Worm (Caenorhabditis elegans) whole organism, L1 larva: Measurements from ENCODE around the gene F48F7.3.

ENCODE experiments used
- aha-1 ChIP-seq: fragments of 150-350 bp; optimal IDR thresholded peaks from 2 replicates; lab custom pipeline; 2014; ENCODE audit warnings: missing biosample characterization, missing genetic modification characterization
- ama-1 ChIP-seq: fragments of 150-350 bp; optimal IDR thresholded peaks from 2 replicates; lab custom pipeline; 2014
- blmp-1 ChIP-seq: fragments of 150-350 bp; optimal IDR thresholded peaks from 2 replicates; lab custom pipeline; 2014; ENCODE audit warnings: missing biosample characterization, missing genetic modification characterization
- ceh-82 ChIP-seq, 3 experiments: fragments of 150-350 bp in 1 of 3; sonication (generic microtip) in 2 of 3; optimal IDR thresholded peaks; 2 replicates each; lab custom pipeline; 2014 to 2017; ENCODE audit warnings: missing biosample characterization in 3 of 3, missing genetic modification characterization in 3 of 3
- ces-1 ChIP-seq: fragments of 150-350 bp; optimal IDR thresholded peaks from 2 replicates; lab custom pipeline; 2014; ENCODE audit warnings: missing biosample characterization, missing genetic modification reagents, missing genetic modification characterization
- efl-3 ChIP-seq: fragments of 200-800 bp; sonication (Bioruptor generic); optimal IDR thresholded peaks from 2 replicates; lab custom pipeline; 2018; ENCODE audit warnings: mild to moderate bottlenecking, missing genetic modification characterization, missing compliant biosample characterization
- elt-3 ChIP-seq, 6 experiments: fragments of 150-350 bp in 1 of 6; sonication (generic microtip); optimal IDR thresholded peaks; 2 replicates each; lab custom pipeline; 2017 to 2018; ENCODE audit warnings: missing biosample characterization in 6 of 6, missing genetic modification characterization in 6 of 6, inconsistent platforms in 1 of 6
- grh-1 ChIP-seq: fragments of 200-800 bp; sonication (Bioruptor generic); IDR thresholded peaks from 2 replicates; pipeline ENCODE4 v1.3.6; 2022; ENCODE audit warnings: missing genetic modification reagents, missing genetic modification characterization, missing compliant biosample characterization
- hlh-17 ChIP-seq: fragments of 200-800 bp; sonication (Bioruptor generic); optimal IDR thresholded peaks from 2 replicates; lab custom pipeline; 2018; ENCODE audit warnings: missing genetic modification characterization, mild to moderate bottlenecking, missing compliant biosample characterization, moderate library complexity, borderline replicate concordance
- lin-13 ChIP-seq: fragments of 150-350 bp; optimal IDR thresholded peaks from 2 replicates; lab custom pipeline; 2014; ENCODE audit warnings: missing biosample characterization, missing genetic modification reagents, missing genetic modification characterization
- sox-4 ChIP-seq: sonication (generic microtip); optimal IDR thresholded peaks from 2 replicates; lab custom pipeline; 2016; ENCODE audit warnings: missing genetic modification characterization, missing compliant biosample characterization
- unc-62 ChIP-seq: fragments of 150-350 bp; optimal IDR thresholded peaks from 2 replicates; lab custom pipeline; 2014; ENCODE audit warnings: missing biosample characterization, missing genetic modification reagents, missing genetic modification characterization

ce11 chrX:13914289-13914688 lies 49.0 kb upstream of the F48F7.3 start, which contains the start of gene Y26E6A.2:
- no peak for TF ChIP-seq unc-62 (GFP tag; lab: Kevin White, UChicago)
- TF ChIP-seq lin-13 (GFP tag; lab: Kevin White, UChicago): no peak
- TF ChIP-seq grh-1 (GFP tag; lab: Robert Waterston, UW): no peak
- TF ChIP-seq ces-1 (GFP tag; lab: Kevin White, UChicago): no peak
- TF ChIP-seq efl-3 (GFP tag; lab: Kevin White, UChicago): no peak
- no peak for TF ChIP-seq aha-1
- no peak for TF ChIP-seq sox-4
- TF ChIP-seq elt-3 (tag; optimal IDR thresholded peaks at IDR 0.05; lab: Kevin White, UChicago): no peak
- no peak for TF ChIP-seq ama-1 (lab: Kevin White, UChicago)
- no peak for TF ChIP-seq ceh-82 (tag; optimal IDR thresholded peaks at IDR 0.05; lab: Kevin White, UChicago)
- no peak for TF ChIP-seq blmp-1
- no peak for TF ChIP-seq hlh-17 (GFP tag; lab: Kevin White, UChicago)
